Worm (Caenorhabditis elegans) whole organism, L2 larva: ENCODE results near the gene T28D9.16.

Source experiments
- C34F6.9 ChIP-seq: fragments of 150-350 bp; optimal IDR thresholded peaks from 2 replicates; lab custom pipeline; 2014; ENCODE audit warnings: missing biosample characterization, missing genetic modification characterization
- F13H6.1 ChIP-seq: sonication (generic microtip); optimal IDR thresholded peaks from 2 replicates; lab custom pipeline; 2016; ENCODE audit warnings: missing genetic modification characterization, missing compliant biosample characterization
- R02D3.7 ChIP-seq: fragments of 150-350 bp; optimal IDR thresholded peaks from 2 replicates; lab custom pipeline; 2014; ENCODE audit warnings: missing biosample characterization, missing genetic modification characterization
- Y55F3AM.14 ChIP-seq: fragments of 200-800 bp; sonication (Bioruptor generic); optimal IDR thresholded peaks from 2 replicates; lab custom pipeline; 2018; ENCODE audit warnings: mild to moderate bottlenecking, missing genetic modification characterization, missing compliant biosample characterization
- ZK546.5 ChIP-seq: sonication (generic microtip); optimal IDR thresholded peaks from 2 replicates; lab custom pipeline; 2017; ENCODE audit warnings: missing biosample characterization, missing genetic modification characterization
- alr-1 ChIP-seq: fragments of 150-350 bp; optimal IDR thresholded peaks from 2 replicates; lab custom pipeline; 2014; ENCODE audit warnings: missing biosample characterization, missing genetic modification characterization
- aly-2 ChIP-seq: fragments of 150-350 bp; optimal IDR thresholded peaks from 2 replicates; lab custom pipeline; 2014; ENCODE audit warnings: missing biosample characterization, missing genetic modification characterization
- blmp-1 ChIP-seq: sonication (generic microtip); optimal IDR thresholded peaks from 2 replicates; lab custom pipeline; 2017; ENCODE audit warnings: missing genetic modification characterization, mild to moderate bottlenecking, missing compliant biosample characterization, antibody characterized with exemption, moderate library complexity; ENCODE audit not compliant: insufficient read depth
- ceh-16 ChIP-seq: fragments of 150-350 bp; optimal IDR thresholded peaks from 2 replicates; lab custom pipeline; 2014; ENCODE audit warnings: missing biosample characterization, missing genetic modification characterization
- dmd-4 ChIP-seq: sonication (generic microtip); optimal IDR thresholded peaks from 2 replicates; lab custom pipeline; 2017; ENCODE audit warnings: missing biosample characterization, missing genetic modification characterization
- egl-27 ChIP-seq: sonication (generic microtip); optimal IDR thresholded peaks from 3 replicates; lab custom pipeline; 2017; ENCODE audit warnings: missing biosample characterization, missing genetic modification reagents, missing genetic modification characterization
- elt-1 ChIP-seq: fragments of 150-350 bp; optimal IDR thresholded peaks from 2 replicates; lab custom pipeline; 2014; ENCODE audit warnings: missing biosample characterization, missing genetic modification characterization
- fos-1 ChIP-seq: fragments of 150-350 bp; optimal IDR thresholded peaks from 2 replicates; lab custom pipeline; 2014; ENCODE audit warnings: missing biosample characterization, missing genetic modification characterization
- gmeb-1 ChIP-seq: fragments of 150-350 bp; optimal IDR thresholded peaks from 2 replicates; lab custom pipeline; 2014; ENCODE audit warnings: missing biosample characterization, missing genetic modification characterization
- lin-13 ChIP-seq: fragments of 150-350 bp; optimal IDR thresholded peaks from 2 replicates; lab custom pipeline; 2014; ENCODE audit warnings: missing biosample characterization, missing genetic modification reagents, missing genetic modification characterization
- lsy-2 ChIP-seq, 2 experiments: fragments of 150-350 bp in 1 of 2; sonication (generic microtip) in 1 of 2; optimal IDR thresholded peaks; 2 replicates each; lab custom pipeline; 2014 to 2017; ENCODE audit warnings: missing biosample characterization in 2 of 2, missing genetic modification characterization in 2 of 2
- mab-5 ChIP-seq: fragments of 150-350 bp; optimal IDR thresholded peaks from 2 replicates; lab custom pipeline; 2014; ENCODE audit warnings: missing biosample characterization, missing genetic modification characterization
- mbf-1 ChIP-seq: sonication (generic microtip); optimal IDR thresholded peaks from 2 replicates; lab custom pipeline; 2017; ENCODE audit warnings: missing biosample characterization, missing genetic modification characterization
- nhr-12 ChIP-seq: fragments of 150-350 bp; optimal IDR thresholded peaks from 2 replicates; lab custom pipeline; 2014; ENCODE audit warnings: missing biosample characterization, missing genetic modification characterization
- nhr-129 ChIP-seq: fragments of 150-350 bp; optimal IDR thresholded peaks from 2 replicates; lab custom pipeline; 2014; ENCODE audit warnings: missing biosample characterization, missing genetic modification characterization
- nhr-6 ChIP-seq: fragments of 150-350 bp; optimal IDR thresholded peaks from 2 replicates; lab custom pipeline; 2014; ENCODE audit warnings: missing biosample characterization, missing genetic modification characterization
- nhr-77 ChIP-seq: fragments of 150-350 bp; optimal IDR thresholded peaks from 2 replicates; lab custom pipeline; 2014; ENCODE audit warnings: missing biosample characterization, missing genetic modification characterization
- peb-1 ChIP-seq: fragments of 150-350 bp; optimal IDR thresholded peaks from 2 replicates; lab custom pipeline; 2014; ENCODE audit warnings: missing biosample characterization, missing genetic modification characterization
- skn-1 ChIP-seq: sonication (generic microtip); optimal IDR thresholded peaks from 2 replicates; lab custom pipeline; 2017; ENCODE audit warnings: missing biosample characterization, missing genetic modification characterization
- sma-3 ChIP-seq: sonication (generic microtip); optimal IDR thresholded peaks from 2 replicates; lab custom pipeline; 2016; ENCODE audit warnings: missing genetic modification reagents, missing genetic modification characterization, missing compliant biosample characterization
- sma-9 ChIP-seq, 2 experiments: fragments of 150-350 bp in 1 of 2; sonication (generic microtip) in 1 of 2; optimal IDR thresholded peaks; 2 replicates each; lab custom pipeline; 2014 to 2016; ENCODE audit warnings: missing genetic modification characterization in 2 of 2, mild to moderate bottlenecking in 1 of 2, missing biosample characterization in 1 of 2, missing compliant biosample characterization in 1 of 2, missing genetic modification reagents in 1 of 2, moderate library complexity in 1 of 2
- snpc-4 ChIP-seq: fragments of 150-350 bp; optimal IDR thresholded peaks from 2 replicates; lab custom pipeline; 2014; ENCODE audit warnings: missing biosample characterization, missing genetic modification characterization
- unc-39 ChIP-seq: fragments of 150-350 bp; optimal IDR thresholded peaks from 2 replicates; lab custom pipeline; 2014; ENCODE audit warnings: missing biosample characterization, missing genetic modification characterization
- unc-55 ChIP-seq: fragments of 150-350 bp; sonication (generic microtip); optimal IDR thresholded peaks from 3 replicates; lab custom pipeline; 2014; ENCODE audit warnings: missing biosample characterization, missing genetic modification reagents, missing genetic modification characterization
- unc-62 ChIP-seq: fragments of 150-350 bp; optimal IDR thresholded peaks from 2 replicates; lab custom pipeline; 2014; ENCODE audit warnings: missing biosample characterization, missing genetic modification reagents, missing genetic modification characterization
- ztf-1 ChIP-seq: fragments of 200-800 bp; sonication (Bioruptor generic); conservative IDR thresholded peaks from 2 replicates; pipeline ENCODE4 v1.3.6; 2022; ENCODE audit warnings: missing genetic modification characterization, missing compliant biosample characterization
- ztf-11 ChIP-seq: sonication (generic microtip); optimal IDR thresholded peaks from 2 replicates; lab custom pipeline; 2017; ENCODE audit warnings: missing biosample characterization, missing genetic modification characterization
- ztf-4 ChIP-seq: fragments of 150-350 bp; optimal IDR thresholded peaks from 2 replicates; lab custom pipeline; 2014; ENCODE audit warnings: missing biosample characterization, missing genetic modification characterization

T28D9.16 gene

DNA sequence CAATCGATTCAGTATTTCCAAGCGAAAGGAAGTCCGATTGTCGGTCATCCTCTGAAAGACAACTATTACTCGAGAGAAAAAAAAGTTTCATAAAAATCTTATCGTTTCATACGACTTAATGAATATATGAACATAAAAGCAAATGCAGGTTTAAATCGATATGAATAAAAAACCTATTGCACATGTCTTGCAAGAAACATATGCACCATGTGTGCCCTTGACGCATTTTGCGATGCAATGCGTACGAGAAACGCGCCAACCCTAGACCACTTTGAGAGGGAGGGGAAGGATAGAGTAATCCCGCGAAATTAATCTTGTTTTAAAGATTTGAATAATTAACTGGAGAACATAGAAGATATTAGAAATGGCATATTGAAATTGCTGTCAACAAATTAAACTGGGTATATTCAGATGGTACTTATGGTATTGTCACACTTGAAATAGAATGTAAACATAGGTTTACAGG lies 22.1 kb upstream of the T28D9.16 start, which contains the start of gene atg-16.2 (continued):
- TF ChIP-seq unc-39 (tag; lab: Kevin White, UChicago) (no peak), lin-13 (GFP tag; lab: Kevin White, UChicago) (peak; percentile 55), ztf-11 (tag; lab: Kevin White, UChicago) (no peak), sma-3 (GFP tag; lab: Kevin White, UChicago) (no peak), Y55F3AM.14 (GFP tag; lab: Kevin White, UChicago) (no peak), dmd-4 (tag; lab: Kevin White, UChicago) (no peak), nhr-6 (tag; lab: Kevin White, UChicago) (no peak), nhr-129 (tag; lab: Kevin White, UChicago) (peak; percentile 79)

DNA sequence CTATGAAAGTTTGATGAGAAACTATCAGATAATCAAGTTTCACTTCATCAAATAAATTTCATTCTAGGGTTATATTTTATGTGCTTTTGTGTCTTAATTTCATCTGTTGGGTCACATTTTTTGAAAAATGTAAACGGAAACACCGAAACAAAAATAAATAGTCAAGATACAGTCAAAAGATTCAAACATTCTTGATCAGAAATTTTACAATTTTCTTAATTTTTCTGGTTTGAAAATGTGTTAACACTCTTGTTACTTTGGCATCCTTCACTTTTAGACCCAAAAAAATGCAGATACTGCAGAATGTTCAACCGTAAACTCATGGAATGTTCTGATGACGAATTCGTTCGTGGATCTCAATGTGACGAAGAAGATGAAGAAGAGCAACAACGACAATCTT lies 20.8 kb upstream of the T28D9.16 start, which contains the start of gene aptf-1:
aptf-1 (plus strand) TSS at position 301 of the 400 bp plus-strand sequence.
- TF ChIP-seq aly-2 (tag; lab: Kevin White, UChicago): no peak
- TF ChIP-seq sma-3 (GFP tag; lab: Kevin White, UChicago): no peak
- no peak for TF ChIP-seq R02D3.7 (tag; lab: Kevin White, UChicago)
- no peak for TF ChIP-seq nhr-12
- no peak for TF ChIP-seq ceh-16 (tag; lab: Kevin White, UChicago)
- TF ChIP-seq C34F6.9 (tag; lab: Kevin White, UChicago): no peak
- no peak for TF ChIP-seq lsy-2 (tag; optimal IDR thresholded peaks at IDR 0.05; lab: Kevin White, UChicago)
- no peak for TF ChIP-seq unc-62 (GFP tag; lab: Kevin White, UChicago)
- no peak for TF ChIP-seq mbf-1
- TF ChIP-seq gmeb-1: no peak
- no peak for TF ChIP-seq nhr-77 (tag; lab: Kevin White, UChicago)
- TF ChIP-seq Y55F3AM.14 (GFP tag; lab: Kevin White, UChicago): no peak
- TF ChIP-seq peb-1 (tag; lab: Kevin White, UChicago): no peak
- no peak for TF ChIP-seq elt-1 (tag; lab: Kevin White, UChicago)

DNA sequence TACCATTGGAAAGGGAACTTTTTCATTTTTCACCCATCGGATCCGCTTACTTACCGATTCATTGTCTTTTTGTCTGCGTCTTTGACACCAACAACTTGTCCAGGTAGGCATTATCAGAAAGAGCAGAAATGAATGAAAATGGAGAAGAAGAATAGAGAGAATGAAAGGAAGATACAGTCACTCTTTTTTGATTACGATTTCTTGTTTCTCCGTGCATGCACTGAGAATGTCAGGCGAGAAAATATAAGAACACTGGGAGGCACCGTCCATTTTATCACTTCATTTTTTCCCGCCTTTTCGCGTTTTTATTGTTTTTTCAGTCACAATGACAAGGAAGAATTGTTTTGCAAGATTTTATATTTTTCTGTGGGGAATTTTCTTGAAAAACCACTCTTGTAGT lies 6.1 kb upstream of the T28D9.16 start:
- TF ChIP-seq alr-1 (tag; lab: Kevin White, UChicago) (no peak), fos-1 (tag; lab: Kevin White, UChicago) (peak; percentile 56), mab-5 (tag; lab: Kevin White, UChicago) (no peak), ceh-16 (tag; lab: Kevin White, UChicago) (no peak), nhr-6 (tag; lab: Kevin White, UChicago) (no peak), ztf-11 (tag; lab: Kevin White, UChicago) (no peak), unc-55 (no peak)

DNA sequence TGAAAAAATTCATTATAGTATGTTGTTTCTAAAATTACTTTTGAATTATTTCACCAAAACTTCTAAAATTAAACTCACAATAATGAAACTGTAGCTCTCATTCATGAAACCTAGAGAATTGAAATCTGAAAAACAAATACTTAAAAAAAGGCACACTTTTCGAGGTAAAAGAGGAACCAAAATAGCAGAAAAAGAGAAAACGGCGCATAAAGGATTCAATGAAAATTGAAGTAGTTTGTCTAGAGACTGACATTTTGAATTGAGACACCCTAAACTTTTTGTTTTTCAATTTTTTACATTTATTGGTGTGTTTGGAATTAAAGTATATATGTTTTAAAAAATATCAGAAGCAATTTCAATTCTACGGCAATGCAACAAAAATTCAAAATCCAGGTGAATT lies 4.5 kb upstream of the T28D9.16 start, which contains the start of gene dgk-5:
dgk-5 (minus strand) TSS at position 101 of the 400 bp plus-strand sequence.
- TF ChIP-seq lin-13 (GFP tag; lab: Kevin White, UChicago) (no peak), dmd-4 (tag; lab: Kevin White, UChicago) (no peak), elt-1 (tag; lab: Kevin White, UChicago) (no peak), nhr-129 (tag; lab: Kevin White, UChicago) (no peak), skn-1 (tag; lab: Kevin White, UChicago) (no peak), alr-1 (tag; lab: Kevin White, UChicago) (no peak), nhr-12 (no peak), ztf-1 (GFP tag; lab: Robert Waterston, UW) (no peak), R02D3.7 (tag; lab: Kevin White, UChicago) (no peak), lsy-2 (tag; optimal IDR thresholded peaks at IDR 0.05; lab: Kevin White, UChicago) (no peak), F13H6.1 (tag; lab: Kevin White, UChicago) (no peak)

DNA sequence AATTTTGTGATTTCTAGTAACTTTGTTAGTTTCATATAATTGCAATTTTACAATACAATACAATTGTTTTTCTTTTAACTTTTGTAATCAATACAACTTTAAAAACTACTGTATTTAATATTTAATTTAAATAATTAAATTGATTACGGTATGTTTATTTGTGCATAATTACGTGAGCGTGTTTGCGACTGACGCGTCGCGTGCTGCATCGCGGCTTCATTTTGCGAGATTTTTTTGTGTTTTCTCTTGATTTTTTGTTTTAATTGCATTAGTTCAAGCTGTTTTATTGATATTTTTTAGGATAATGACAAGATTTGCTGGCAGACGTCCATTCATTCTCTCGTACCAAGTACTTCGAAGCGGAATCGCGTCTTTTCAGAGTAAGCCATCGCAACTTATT lies 1.2 kb downstream of the T28D9.16 start, which contains the start of gene T28D9.4:
T28D9.4 (plus strand) TSS at position 301 of the 400 bp plus-strand sequence.
- TF ChIP-seq egl-27 (tag; lab: Kevin White, UChicago) (no peak), ZK546.5 (no peak), skn-1 (tag; lab: Kevin White, UChicago) (no peak), sma-9 (GFP tag; optimal IDR thresholded peaks at IDR 0.05; lab: Kevin White, UChicago) (no peak), sma-9 (tag; optimal IDR thresholded peaks at IDR 0.05; lab: Kevin White, UChicago) (no peak), gmeb-1 (no peak), blmp-1 (tag; lab: Kevin White, UChicago) (no peak), snpc-4 (tag; lab: Kevin White, UChicago) (no peak), F13H6.1 (tag; lab: Kevin White, UChicago) (no peak), ceh-16 (tag; lab: Kevin White, UChicago) (no peak), ztf-4 (tag; lab: Kevin White, UChicago) (no peak), unc-62 (GFP tag; lab: Kevin White, UChicago) (no peak)
